Worm (Caenorhabditis elegans): Measurements from ENCODE around the gene R08C7.4.
A peak's percentile ranks its signal among the peaks of the same experiment; 100 is the strongest.

Gene R08C7.4

ce11 chrIV:4470885-4471772 is 36.3 kb downstream of the R08C7.4 start (continued):
- TF ChIP-seq mab-9 (GFP tag; IDR thresholded peaks at IDR 0.05) (0 out of 2 replicates have a peak, but pooled peaks have one; percentile 33), ceh-63 (GFP tag; optimal IDR thresholded peaks at IDR 0.05) (no peak), ztf-11 (tag; optimal IDR thresholded peaks at IDR 0.05) (peak in 1 of 2 experiments; percentile 38), nhr-76 (tag; optimal IDR thresholded peaks at IDR 0.05) (no peak), lin-14 (GFP tag; optimal IDR thresholded peaks at IDR 0.05) (peak; percentile 55), lin-35 (GFP tag; optimal IDR thresholded peaks at IDR 0.05) (peak; percentile 59 to 81), ceh-88 (GFP tag; IDR thresholded peaks at IDR 0.05) (peak; percentile 43; the same call in 1 of the 2 replicates), elt-2 (tag; optimal IDR thresholded peaks at IDR 0.05) (no peak), nhr-20 (tag; optimal IDR thresholded peaks at IDR 0.05) (peak; percentile 9)

- no peak for TF ChIP-seq nhr-12 (tag; optimal IDR thresholded peaks at IDR 0.05)
- peak; percentile 6 for TF ChIP-seq lin-13 (GFP tag; optimal IDR thresholded peaks at IDR 0.05)
- no peak for TF ChIP-seq zip-4 (GFP tag; optimal IDR thresholded peaks at IDR 0.05)
- no peak for TF ChIP-seq egl-27 (tag; optimal IDR thresholded peaks at IDR 0.05)
- TF ChIP-seq hpl-2 (GFP tag; optimal IDR thresholded peaks at IDR 0.05), result no peak
- no peak for TF ChIP-seq nhr-76 (tag; optimal IDR thresholded peaks at IDR 0.05)
- no peak for TF ChIP-seq ces-1 (GFP tag; optimal IDR thresholded peaks at IDR 0.05)
- TF ChIP-seq ztf-11 (tag; optimal IDR thresholded peaks at IDR 0.05), result no peak
- peak; percentile 44 for TF ChIP-seq nhr-47 (tag; optimal IDR thresholded peaks at IDR 0.05)
- TF ChIP-seq elt-2 (tag; optimal IDR thresholded peaks at IDR 0.05), result peak; percentile 44
- TF ChIP-seq lin-39 (tag; optimal IDR thresholded peaks at IDR 0.05), result no peak
- TF ChIP-seq tlp-1 (tag; optimal IDR thresholded peaks at IDR 0.05), result no peak
- TF ChIP-seq Y116A8C.19 (tag; optimal IDR thresholded peaks at IDR 0.05; ENCODE audit: borderline replicate concordance), result no peak
- TF ChIP-seq nhr-85 (tag), result peak; percentile 98
- no peak for TF ChIP-seq fkh-4 (tag; optimal IDR thresholded peaks at IDR 0.05; ENCODE audit: borderline replicate concordance)
- no peak for TF ChIP-seq vab-15 (tag; optimal IDR thresholded peaks at IDR 0.05)
- peak; percentile 3 for TF ChIP-seq unc-130 (tag; optimal IDR thresholded peaks at IDR 0.05)
- TF ChIP-seq lin-14 (GFP tag; optimal IDR thresholded peaks at IDR 0.05), result peak; percentile 91
- peak; percentile 54 for TF ChIP-seq C16A3.4 (tag; optimal IDR thresholded peaks at IDR 0.05)
- TF ChIP-seq nhr-77 (tag; optimal IDR thresholded peaks at IDR 0.05), result no peak
- TF ChIP-seq blmp-1 (tag; optimal IDR thresholded peaks at IDR 0.05), result peak; percentile 81
- TF ChIP-seq ceh-63 (GFP tag; optimal IDR thresholded peaks at IDR 0.05), result no peak
- no peak for TF ChIP-seq alr-1 (tag; optimal IDR thresholded peaks at IDR 0.05; ENCODE audit: borderline replicate concordance)
- TF ChIP-seq C34B4.2 (tag; optimal IDR thresholded peaks at IDR 0.05), result no peak
- TF ChIP-seq hlh-17 (GFP tag; optimal IDR thresholded peaks at IDR 0.05; ENCODE audit: borderline replicate concordance), result no peak
- no peak for TF ChIP-seq skn-1 (tag; optimal IDR thresholded peaks at IDR 0.05)
- no peak for TF ChIP-seq egl-13 (tag; optimal IDR thresholded peaks at IDR 0.05)
- no peak for TF ChIP-seq unc-30 (tag; optimal IDR thresholded peaks at IDR 0.05)
- TF ChIP-seq pax-3 (tag; optimal IDR thresholded peaks at IDR 0.05), result no peak
- peak in 3 of 6 experiments; percentile 17 to 82 (median 33) for TF ChIP-seq elt-3 (tag; optimal IDR thresholded peaks at IDR 0.05)
- no peak for TF ChIP-seq F16B12.6 (tag; optimal IDR thresholded peaks at IDR 0.05)
- TF ChIP-seq swsn-7 (tag; optimal IDR thresholded peaks at IDR 0.05), result no peak
- TF ChIP-seq nhr-28 (tag; optimal IDR thresholded peaks at IDR 0.05), result no peak
- TF ChIP-seq C04F5.9 (tag; optimal IDR thresholded peaks at IDR 0.05), result peak; percentile 6
- peak; percentile 17 to 68 for TF ChIP-seq lin-35 (GFP tag; optimal IDR thresholded peaks at IDR 0.05)
- peak; percentile 7 to 36 (median 9) for TF ChIP-seq dpl-1 (GFP tag; optimal IDR thresholded peaks at IDR 0.05)
- no peak for TF ChIP-seq fkh-10 (GFP tag; optimal IDR thresholded peaks at IDR 0.05)
- no peak for TF ChIP-seq pqm-1 (tag; optimal IDR thresholded peaks at IDR 0.05)
- TF ChIP-seq ets-5 (GFP tag; IDR thresholded peaks at IDR 0.05), result no peak
- no peak for TF ChIP-seq isw-1 (GFP tag; IDR thresholded peaks at IDR 0.05)
- TF ChIP-seq nhr-237 (tag; optimal IDR thresholded peaks at IDR 0.05), result no peak
- peak; percentile 19 for TF ChIP-seq xbp-1 (tag; optimal IDR thresholded peaks at IDR 0.05)
- TF ChIP-seq mdl-1 (tag; optimal IDR thresholded peaks at IDR 0.05), result peak in 1 of 2 experiments; percentile 89
Observed at ce11 chrIV:4472418-4473173, 37.8 kb downstream of the R08C7.4 start.
